Fruit fly (Drosophila melanogaster): ENCODE results near the gene Droj2.

Gene Droj2

DNA sequence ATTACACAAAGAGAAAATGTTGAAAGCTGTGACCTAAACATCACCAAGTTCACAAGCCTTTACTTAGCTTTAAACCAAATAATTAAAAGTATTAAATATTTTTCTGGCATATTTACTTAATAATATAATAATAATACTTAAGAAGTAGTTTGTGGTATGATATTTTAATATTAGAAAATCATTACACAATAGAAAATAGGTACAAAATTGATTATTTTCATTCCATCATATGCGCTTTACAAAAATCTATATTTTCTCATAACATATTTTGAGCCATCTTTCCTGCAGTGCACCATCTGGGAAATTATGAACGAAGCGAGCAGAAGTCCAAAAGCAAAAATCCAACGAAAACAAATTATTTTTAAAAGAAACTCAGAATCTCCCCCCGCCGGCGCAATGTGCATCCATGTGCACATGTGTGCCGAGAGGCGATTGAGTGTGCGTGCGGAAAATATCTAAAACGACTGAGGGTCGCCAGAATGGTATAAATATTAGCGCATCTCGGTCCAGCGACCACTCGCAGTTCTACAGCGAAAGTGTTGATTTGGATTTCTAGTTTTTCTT lies 43.6 kb downstream of the Droj2 start, which contains the start of gene Act87E (continued):
- no peak for TF ChIP-seq sens-2 (GFP tag; IDR thresholded peaks at IDR 0.05)
- TF ChIP-seq Drgx (GFP tag; IDR thresholded peaks at IDR 0.05), result peak; percentile 13; the same call in 1 of the 2 replicates
- TF ChIP-seq CG8290 (GFP tag; optimal IDR thresholded peaks at IDR 0.05), result peak; percentile 35
- no peak for TF ChIP-seq CG8290 (tag; optimal IDR thresholded peaks at IDR 0.05)
- no peak for TF ChIP-seq Nf-YC (tag; optimal IDR thresholded peaks at IDR 0.05)
- TF ChIP-seq CG12659 (GFP tag; optimal IDR thresholded peaks at IDR 0.05), result peak; percentile 72
- peak; percentile 6 for TF ChIP-seq CG31388 (GFP tag; optimal IDR thresholded peaks at IDR 0.05)
- 0 out of 3 replicates have a peak, but pooled peaks have one; percentile 29 for TF ChIP-seq CG11093 (GFP tag; IDR thresholded peaks at IDR 0.05)
- TF ChIP-seq wdn (GFP tag; IDR thresholded peaks at IDR 0.05), result no peak
- 0 out of 2 replicates have a peak, but pooled peaks have one; percentile 49 for TF ChIP-seq danr (GFP tag; IDR thresholded peaks at IDR 0.05)
- peak; percentile 12 for TF ChIP-seq Fer2 (tag; optimal IDR thresholded peaks at IDR 0.05)
- TF ChIP-seq eyg (GFP tag; optimal IDR thresholded peaks at IDR 0.05), result no peak
- TF ChIP-seq CG33213 (GFP tag; optimal IDR thresholded peaks at IDR 0.05), result no peak
- peak; percentile 41; the same call in 1 of the 2 replicates for TF ChIP-seq esg (GFP tag; conservative IDR thresholded peaks at IDR 0.05)
- peak; percentile 41 for TF ChIP-seq CG2875 (GFP tag; optimal IDR thresholded peaks at IDR 0.05)
- TF ChIP-seq CG6683 (GFP tag; optimal IDR thresholded peaks at IDR 0.05), result no peak
- TF ChIP-seq disco-r (GFP tag; optimal IDR thresholded peaks at IDR 0.05), result no peak
- 0 out of 2 replicates have a peak, but pooled peaks have one; percentile 32 for TF ChIP-seq CG10366 (GFP tag; IDR thresholded peaks at IDR 0.05)
- TF ChIP-seq sens (GFP tag), result peak; percentile 73
- peak in 1 of 2 experiments; percentile 72 for TF ChIP-seq Eip74EF (GFP tag; optimal IDR thresholded peaks at IDR 0.05)
- TF ChIP-seq z (GFP tag; IDR thresholded peaks at IDR 0.05), result no peak
- no peak for TF ChIP-seq vnd (GFP tag; IDR thresholded peaks at IDR 0.05; ENCODE audit: partially characterized antibody)
- TF ChIP-seq dmrt99B (tag; optimal IDR thresholded peaks at IDR 0.05), result peak; percentile 78
- no peak for TF ChIP-seq Dll (GFP tag; IDR thresholded peaks at IDR 0.05; ENCODE audit: partially characterized antibody)
- TF ChIP-seq CG15011 (GFP tag; optimal IDR thresholded peaks at IDR 0.05), result peak; percentile 9
- TF ChIP-seq CG1529 (GFP tag; optimal IDR thresholded peaks at IDR 0.05), result peak; percentile 42
- TF ChIP-seq salm (tag; optimal IDR thresholded peaks at IDR 0.05), result peak; percentile 71
- no peak for TF ChIP-seq wek (GFP tag; optimal IDR thresholded peaks at IDR 0.05)
- no peak for TF ChIP-seq otp (GFP tag; IDR thresholded peaks at IDR 0.05)
- no peak for TF ChIP-seq CG17568 (GFP tag; optimal IDR thresholded peaks at IDR 0.05)
- no peak for TF ChIP-seq CG13287 (GFP tag; IDR thresholded peaks at IDR 0.05; ENCODE audit: partially characterized antibody)
- no peak for TF ChIP-seq C15 (GFP tag; IDR thresholded peaks at IDR 0.05)
- peak; percentile 76 for TF ChIP-seq Sox102F (GFP tag; optimal IDR thresholded peaks at IDR 0.05)
- TF ChIP-seq CHES-1-like (GFP tag; optimal IDR thresholded peaks at IDR 0.05), result no peak
- no peak for TF ChIP-seq Adf1 (GFP tag; IDR thresholded peaks at IDR 0.05)
- no peak for TF ChIP-seq prd (optimal IDR thresholded peaks at IDR 0.05)
- TF ChIP-seq prd (GFP tag; IDR thresholded peaks at IDR 0.05), result peak; percentile 49; the same call in 1 of the 3 replicates
- peak; percentile 14 for TF ChIP-seq CG10654 (GFP tag; optimal IDR thresholded peaks at IDR 0.05)
- no peak for TF ChIP-seq CG18764 (GFP tag; optimal IDR thresholded peaks at IDR 0.05)
- TF ChIP-seq Hey (tag; optimal IDR thresholded peaks at IDR 0.05), result no peak
- TF ChIP-seq stwl (tag; optimal IDR thresholded peaks at IDR 0.05), result peak; percentile 3
- peak; percentile 73 for TF ChIP-seq CG9437 (GFP tag; optimal IDR thresholded peaks at IDR 0.05)
- no peak for TF ChIP-seq ERR (GFP tag; optimal IDR thresholded peaks at IDR 0.05)
- TF ChIP-seq CG17802 (tag; optimal IDR thresholded peaks at IDR 0.05), result no peak
- TF ChIP-seq repo (GFP tag; optimal IDR thresholded peaks at IDR 0.05), result no peak
- TF ChIP-seq CG17186 (GFP tag; optimal IDR thresholded peaks at IDR 0.05), result no peak
- TF ChIP-seq CG5953 (GFP tag; IDR thresholded peaks at IDR 0.05), result no peak
- no peak for TF ChIP-seq GATAe (GFP tag; conservative IDR thresholded peaks at IDR 0.05)
- TF ChIP-seq tio (GFP tag; optimal IDR thresholded peaks at IDR 0.05), result peak; percentile 65
- TF ChIP-seq CG3065 (GFP tag; optimal IDR thresholded peaks at IDR 0.05), result no peak
- TF ChIP-seq btn (GFP tag; optimal IDR thresholded peaks at IDR 0.05), result no peak
